Worm (Caenorhabditis elegans): Measurements from ENCODE around the gene C07E3.3.

The C07E3.3 gene

ce11 chrII:10325615-10326232, 31.6 kb downstream of the C07E3.3 start, which contains the start of gene appg-1:
Gene appg-1, plus strand, starts transcription at chrII:10326041.
- TF ChIP-seq alr-1 (tag; optimal IDR thresholded peaks at IDR 0.05) (no peak), mbf-1 (tag; optimal IDR thresholded peaks at IDR 0.05) (no peak), nhr-10 (tag; optimal IDR thresholded peaks at IDR 0.05) (no peak), ztf-11 (tag; optimal IDR thresholded peaks at IDR 0.05) (no peak), dmd-4 (tag; optimal IDR thresholded peaks at IDR 0.05) (no peak), egl-27 (tag; optimal IDR thresholded peaks at IDR 0.05) (no peak), nhr-12 (tag; optimal IDR thresholded peaks at IDR 0.05) (no peak), elt-3 (tag; optimal IDR thresholded peaks at IDR 0.05) (no peak), crh-2 (tag; optimal IDR thresholded peaks at IDR 0.05) (no peak), C34F6.9 (tag; optimal IDR thresholded peaks at IDR 0.05) (no peak), mab-5 (tag; optimal IDR thresholded peaks at IDR 0.05) (no peak), nhr-21 (tag; optimal IDR thresholded peaks at IDR 0.05) (no peak), R02D3.7 (tag; optimal IDR thresholded peaks at IDR 0.05) (no peak), ztf-4 (tag; optimal IDR thresholded peaks at IDR 0.05) (no peak), lin-11 (tag; optimal IDR thresholded peaks at IDR 0.05) (no peak)

ce11 chrII:10321410-10321809, 35.9 kb downstream of the C07E3.3 start, which contains the start of gene idpp-4:
Gene idpp-4, plus strand, starts transcription at chrII:10321460.
- no peak for TF ChIP-seq ztf-1 (GFP tag; conservative IDR thresholded peaks at IDR 0.05)
- TF ChIP-seq nhr-6 (tag; optimal IDR thresholded peaks at IDR 0.05): no peak
- no peak for TF ChIP-seq unc-62 (GFP tag; optimal IDR thresholded peaks at IDR 0.05)
- no peak for TF ChIP-seq peb-1 (tag; optimal IDR thresholded peaks at IDR 0.05)
- no peak for TF ChIP-seq nhr-21 (tag; optimal IDR thresholded peaks at IDR 0.05)
- TF ChIP-seq unc-55 (GFP tag; optimal IDR thresholded peaks at IDR 0.05): no peak
- no peak for TF ChIP-seq ceh-16 (tag; optimal IDR thresholded peaks at IDR 0.05)
- TF ChIP-seq ztf-4 (tag; optimal IDR thresholded peaks at IDR 0.05): no peak
- no peak for TF ChIP-seq elt-3 (tag; optimal IDR thresholded peaks at IDR 0.05)
- TF ChIP-seq blmp-1 (tag; optimal IDR thresholded peaks at IDR 0.05; ENCODE audit: insufficient read depth): no peak
- TF ChIP-seq nhr-23 (tag; optimal IDR thresholded peaks at IDR 0.05): no peak
- no peak for TF ChIP-seq nhr-129 (tag; optimal IDR thresholded peaks at IDR 0.05)
- no peak for TF ChIP-seq C34F6.9 (tag; optimal IDR thresholded peaks at IDR 0.05)
- TF ChIP-seq lin-13 (GFP tag; optimal IDR thresholded peaks at IDR 0.05): no peak
- TF ChIP-seq ZK546.5 (tag; optimal IDR thresholded peaks at IDR 0.05): no peak
- TF ChIP-seq egl-27 (tag; optimal IDR thresholded peaks at IDR 0.05): no peak
- no peak for TF ChIP-seq nhr-77 (tag; optimal IDR thresholded peaks at IDR 0.05)

- no peak for TF ChIP-seq aly-2 (tag; optimal IDR thresholded peaks at IDR 0.05)
- no peak for TF ChIP-seq elt-1 (tag; optimal IDR thresholded peaks at IDR 0.05)
- no peak for TF ChIP-seq ztf-4 (tag; optimal IDR thresholded peaks at IDR 0.05)
- TF ChIP-seq sma-3 (GFP tag; optimal IDR thresholded peaks at IDR 0.05): no peak
- TF ChIP-seq mab-5 (tag; optimal IDR thresholded peaks at IDR 0.05): no peak
- no peak for TF ChIP-seq lin-39 (tag; optimal IDR thresholded peaks at IDR 0.05)
- TF ChIP-seq nhr-21 (tag; optimal IDR thresholded peaks at IDR 0.05): no peak
- no peak for TF ChIP-seq ZK546.5 (tag; optimal IDR thresholded peaks at IDR 0.05)
- TF ChIP-seq elt-3 (tag; optimal IDR thresholded peaks at IDR 0.05): no peak
- TF ChIP-seq snpc-4 (tag; optimal IDR thresholded peaks at IDR 0.05): no peak
- TF ChIP-seq lin-13 (GFP tag; optimal IDR thresholded peaks at IDR 0.05): no peak
- TF ChIP-seq unc-39 (tag; optimal IDR thresholded peaks at IDR 0.05): no peak
- no peak for TF ChIP-seq dmd-4 (tag; optimal IDR thresholded peaks at IDR 0.05)
- TF ChIP-seq nhr-6 (tag; optimal IDR thresholded peaks at IDR 0.05): no peak
- no peak for TF ChIP-seq nhr-237 (tag; optimal IDR thresholded peaks at IDR 0.05)
- TF ChIP-seq R02D3.7 (tag; optimal IDR thresholded peaks at IDR 0.05): no peak
- no peak for TF ChIP-seq Y55F3AM.14 (GFP tag; optimal IDR thresholded peaks at IDR 0.05)
- no peak for TF ChIP-seq unc-55 (GFP tag; optimal IDR thresholded peaks at IDR 0.05)
- no peak for TF ChIP-seq F13H6.1 (tag; optimal IDR thresholded peaks at IDR 0.05)
Measured at ce11 chrII:10317007-10317406, 40.3 kb downstream of the C07E3.3 start, which contains the start of gene M02G9.4. Gene M02G9.4, plus strand, starts transcription at chrII:10317307.

ce11 chrII:10316119-10316518, 41.2 kb downstream of the C07E3.3 start, which contains the start of gene gcy-5:
Gene gcy-5, minus strand, starts transcription at chrII:10316219.
- TF ChIP-seq blmp-1 (tag; optimal IDR thresholded peaks at IDR 0.05; ENCODE audit: insufficient read depth) (no peak), nhr-6 (tag; optimal IDR thresholded peaks at IDR 0.05) (no peak), snpc-4 (tag; optimal IDR thresholded peaks at IDR 0.05) (no peak), unc-39 (tag; optimal IDR thresholded peaks at IDR 0.05) (no peak), elt-3 (tag; optimal IDR thresholded peaks at IDR 0.05) (no peak), crh-2 (tag; optimal IDR thresholded peaks at IDR 0.05) (no peak), lin-13 (GFP tag; optimal IDR thresholded peaks at IDR 0.05) (no peak), zag-1 (tag; optimal IDR thresholded peaks at IDR 0.05) (no peak)
